Fruit fly (Drosophila melanogaster) whole organism, embryonic: ENCODE results near the gene Pld3.

ENCODE experiments used
- CG11723 ChIP-seq: fragments of 200-800 bp; sonication (Bioruptor generic); optimal IDR thresholded peaks from 2 replicates; lab custom pipeline; 2017; ENCODE audit warnings: missing biosample characterization, mild to moderate bottlenecking, missing genetic modification characterization
- CG12104 ChIP-seq: fragments of 200-800 bp; sonication (Bioruptor generic); optimal IDR thresholded peaks from 3 replicates; lab custom pipeline; 2016; ENCODE audit warnings: missing biosample characterization, missing genetic modification characterization
- CG15696 ChIP-seq: fragments of 200-800 bp; sonication (Bioruptor generic); optimal IDR thresholded peaks from 2 replicates; lab custom pipeline; 2019; ENCODE audit warnings: missing biosample characterization, mild to moderate bottlenecking, missing genetic modification characterization, moderate library complexity
- CG1603 ChIP-seq: fragments of 200-800 bp; sonication (Bioruptor generic); optimal IDR thresholded peaks from 2 replicates; lab custom pipeline; 2019; ENCODE audit warnings: missing biosample characterization, mild to moderate bottlenecking, missing genetic modification characterization, moderate library complexity
- CG8944 ChIP-seq: fragments of 200-800 bp; sonication (Bioruptor generic); optimal IDR thresholded peaks from 3 replicates; lab custom pipeline; 2016; ENCODE audit warnings: missing biosample characterization, missing genetic modification characterization
- HmgD ChIP-seq: fragments of 200-800 bp; sonication (Bioruptor generic); optimal IDR thresholded peaks from 3 replicates; lab custom pipeline; 2016; ENCODE audit warnings: missing biosample characterization, missing genetic modification characterization
- Meics ChIP-seq: fragments of 200-800 bp; sonication (Bioruptor generic); optimal IDR thresholded peaks from 2 replicates; lab custom pipeline; 2017; ENCODE audit warnings: missing biosample characterization, mild to moderate bottlenecking, missing genetic modification characterization
- Nf-YB ChIP-seq: fragments of 200-800 bp; sonication (Bioruptor generic); optimal IDR thresholded peaks from 3 replicates; lab custom pipeline; 2019; ENCODE audit warnings: missing biosample characterization, mild to moderate bottlenecking, missing genetic modification characterization, moderate library complexity
- abd-A ChIP-seq: fragments of 200-800 bp; sonication (Bioruptor generic); optimal IDR thresholded peaks from 3 replicates; lab custom pipeline; 2019; ENCODE audit warnings: missing biosample characterization, mild to moderate bottlenecking, missing genetic modification characterization, moderate library complexity
- schlank ChIP-seq: fragments of 200-800 bp; sonication (Bioruptor generic); optimal IDR thresholded peaks from 2 replicates; lab custom pipeline; 2018; ENCODE audit warnings: missing biosample characterization, mild to moderate bottlenecking, missing genetic modification characterization
- slp2 ChIP-seq: fragments of 200-800 bp; sonication (Bioruptor generic); optimal IDR thresholded peaks from 2 replicates; lab custom pipeline; 2016; ENCODE audit warnings: missing biosample characterization, missing genetic modification characterization
- tgo ChIP-seq: fragments of 200-800 bp; sonication (Bioruptor generic); IDR thresholded peaks from 3 replicates; pipeline ENCODE4 v1.3.6; 2022; ENCODE audit warnings: missing biosample characterization, missing genetic modification characterization
- toy ChIP-seq: fragments of 200-800 bp; sonication (Bioruptor generic); IDR thresholded peaks from 2 replicates; pipeline ENCODE4 v1.3.6; 2022; ENCODE audit warnings: missing biosample characterization, missing genetic modification characterization

- TF ChIP-seq CG12104 (GFP tag; lab: Kevin White, UChicago) (no peak), tgo (GFP tag; lab: Robert Waterston, UW) (no peak), CG8944 (GFP tag; lab: Kevin White, UChicago) (no peak), CG11723 (GFP tag; lab: Kevin White, UChicago) (no peak), schlank (no peak), CG1603 (tag; lab: Kevin White, UChicago) (no peak), HmgD (GFP tag; lab: Kevin White, UChicago) (no peak), abd-A (tag; lab: Kevin White, UChicago) (no peak), slp2 (no peak), CG15696 (tag; lab: Kevin White, UChicago) (no peak), Meics (GFP tag; lab: Kevin White, UChicago) (no peak), toy (no peak), Nf-YB (GFP tag; lab: Kevin White, UChicago) (no peak)
These were observed 49.0 kb upstream of the Pld3 start for dm6 chr2L:21109680-21110079.
